Worm (Caenorhabditis elegans) whole organism, L1 larva: ENCODE data around the gene oac-7.

Experiments used
- C34B4.2 ChIP-seq: sonication (generic microtip); optimal IDR thresholded peaks from 2 replicates; lab custom pipeline; 2017; ENCODE audit warnings: mild to moderate bottlenecking, missing genetic modification characterization, missing compliant biosample characterization
- aha-1 ChIP-seq: fragments of 150-350 bp; optimal IDR thresholded peaks from 2 replicates; lab custom pipeline; 2014; ENCODE audit warnings: missing biosample characterization, missing genetic modification characterization
- ama-1 ChIP-seq: fragments of 150-350 bp; optimal IDR thresholded peaks from 2 replicates; lab custom pipeline; 2014
- blmp-1 ChIP-seq: fragments of 150-350 bp; optimal IDR thresholded peaks from 2 replicates; lab custom pipeline; 2014; ENCODE audit warnings: missing biosample characterization, missing genetic modification characterization
- ceh-8 ChIP-seq: fragments of 200-800 bp; sonication (Bioruptor generic); optimal IDR thresholded peaks from 2 replicates; lab custom pipeline; 2018; ENCODE audit warnings: mild to moderate bottlenecking, missing genetic modification characterization, moderate library complexity, missing compliant biosample characterization
- ceh-82 ChIP-seq, 3 experiments: fragments of 150-350 bp in 1 of 3; sonication (generic microtip) in 2 of 3; optimal IDR thresholded peaks; 2 replicates each; lab custom pipeline; 2014 to 2017; ENCODE audit warnings: missing biosample characterization in 3 of 3, missing genetic modification characterization in 3 of 3
- ces-1 ChIP-seq: fragments of 150-350 bp; optimal IDR thresholded peaks from 2 replicates; lab custom pipeline; 2014; ENCODE audit warnings: missing biosample characterization, missing genetic modification reagents, missing genetic modification characterization
- egl-13 ChIP-seq: sonication (generic microtip); optimal IDR thresholded peaks from 2 replicates; lab custom pipeline; 2016; ENCODE audit warnings: missing genotype, missing genetic modification reagents, missing genetic modification characterization, missing compliant biosample characterization
- elt-2 ChIP-seq: sonication (generic microtip); optimal IDR thresholded peaks from 2 replicates; lab custom pipeline; 2016; ENCODE audit warnings: missing genetic modification characterization, mild to moderate bottlenecking, inconsistent platforms, missing compliant biosample characterization, missing genetic modification reagents
- elt-3 ChIP-seq, 6 experiments: fragments of 150-350 bp in 1 of 6; sonication (generic microtip); optimal IDR thresholded peaks; 2 replicates each; lab custom pipeline; 2017 to 2018; ENCODE audit warnings: missing biosample characterization in 6 of 6, missing genetic modification characterization in 6 of 6, inconsistent platforms in 1 of 6
- fkh-8 ChIP-seq: sonication (generic microtip); optimal IDR thresholded peaks from 2 replicates; lab custom pipeline; 2016; ENCODE audit warnings: mild to moderate bottlenecking, missing genetic modification characterization, missing compliant biosample characterization
- fos-1 ChIP-seq: fragments of 150-350 bp; optimal IDR thresholded peaks from 2 replicates; lab custom pipeline; 2014; ENCODE audit warnings: missing biosample characterization, missing genetic modification characterization
- grh-1 ChIP-seq: fragments of 200-800 bp; sonication (Bioruptor generic); IDR thresholded peaks from 2 replicates; pipeline ENCODE4 v1.3.6; 2022; ENCODE audit warnings: missing genetic modification reagents, missing genetic modification characterization, missing compliant biosample characterization
- hlh-17 ChIP-seq: fragments of 200-800 bp; sonication (Bioruptor generic); optimal IDR thresholded peaks from 2 replicates; lab custom pipeline; 2018; ENCODE audit warnings: missing genetic modification characterization, mild to moderate bottlenecking, missing compliant biosample characterization, moderate library complexity, borderline replicate concordance
- hlh-4 ChIP-seq: sonication (generic microtip); optimal IDR thresholded peaks from 2 replicates; lab custom pipeline; 2016; ENCODE audit warnings: mild to moderate bottlenecking, missing genetic modification characterization, missing compliant biosample characterization
- lin-13 ChIP-seq: fragments of 150-350 bp; optimal IDR thresholded peaks from 2 replicates; lab custom pipeline; 2014; ENCODE audit warnings: missing biosample characterization, missing genetic modification reagents, missing genetic modification characterization
- lin-14 ChIP-seq: fragments of 200-800 bp; sonication (Bioruptor generic); optimal IDR thresholded peaks from 2 replicates; lab custom pipeline; 2018; ENCODE audit warnings: mild to moderate bottlenecking, missing genetic modification characterization, moderate library complexity, missing compliant biosample characterization
- lsy-2 ChIP-seq, 2 experiments: fragments of 150-350 bp; optimal IDR thresholded peaks; 2 replicates each; lab custom pipeline; 2014; ENCODE audit warnings: missing biosample characterization in 2 of 2, missing genetic modification characterization in 2 of 2
- mdl-1 ChIP-seq, 2 experiments: fragments of 150-350 bp; optimal IDR thresholded peaks; 2 replicates each; lab custom pipeline; 2014 to 2017; ENCODE audit warnings: missing biosample characterization in 2 of 2, missing genetic modification characterization in 2 of 2, inconsistent platforms in 1 of 2
- mep-1 ChIP-seq: fragments of 150-350 bp; optimal IDR thresholded peaks from 2 replicates; lab custom pipeline; 2014; ENCODE audit warnings: missing biosample characterization, missing genetic modification characterization
- nhr-11 ChIP-seq: fragments of 150-350 bp; optimal IDR thresholded peaks from 2 replicates; lab custom pipeline; 2014; ENCODE audit warnings: missing biosample characterization, missing genetic modification characterization
- nhr-19 ChIP-seq: fragments of 200-800 bp; sonication (Bioruptor generic); conservative IDR thresholded peaks from 2 replicates; pipeline ENCODE4 v1.3.6; 2022; ENCODE audit warnings: missing genetic modification characterization, missing compliant biosample characterization
- nhr-20 ChIP-seq: sonication (generic microtip); optimal IDR thresholded peaks from 2 replicates; lab custom pipeline; 2016; ENCODE audit warnings: mild to moderate bottlenecking, missing genetic modification characterization, missing compliant biosample characterization
- nhr-28 ChIP-seq: fragments of 150-350 bp; optimal IDR thresholded peaks from 2 replicates; lab custom pipeline; 2014; ENCODE audit warnings: missing biosample characterization, missing genetic modification characterization
- nhr-47 ChIP-seq: sonication (generic microtip); optimal IDR thresholded peaks from 2 replicates; lab custom pipeline; 2016; ENCODE audit warnings: mild to moderate bottlenecking, missing genetic modification characterization, moderate library complexity, missing compliant biosample characterization
- nhr-71 ChIP-seq: sonication (generic microtip); optimal IDR thresholded peaks from 2 replicates; lab custom pipeline; 2016; ENCODE audit warnings: mild to moderate bottlenecking, missing genetic modification characterization, moderate library complexity, missing compliant biosample characterization
- nhr-84 ChIP-seq: sonication (generic microtip); optimal IDR thresholded peaks from 2 replicates; lab custom pipeline; 2017; ENCODE audit warnings: missing biosample characterization, missing genetic modification characterization
- nhr-85 ChIP-seq: sonication (generic microtip); peaks from one replicate; lab custom pipeline; 2016; ENCODE audit warnings: missing genetic modification characterization, inconsistent platforms, missing compliant biosample characterization
- nhr-90 ChIP-seq: sonication (generic microtip); optimal IDR thresholded peaks from 2 replicates; lab custom pipeline; 2016; ENCODE audit warnings: mild to moderate bottlenecking, missing genetic modification characterization, missing compliant biosample characterization; ENCODE audit not compliant: poor library complexity
- pag-3 ChIP-seq: sonication (generic microtip); optimal IDR thresholded peaks from 2 replicates; lab custom pipeline; 2017; ENCODE audit warnings: missing genetic modification characterization, mild to moderate bottlenecking, missing compliant biosample characterization, antibody characterized with exemption, borderline replicate concordance; ENCODE audit not compliant: insufficient read depth
- pax-3 ChIP-seq: fragments of 200-800 bp; sonication (Bioruptor generic); optimal IDR thresholded peaks from 2 replicates; lab custom pipeline; 2018; ENCODE audit warnings: mild to moderate bottlenecking, missing genetic modification characterization, moderate library complexity, missing compliant biosample characterization
- pqm-1 ChIP-seq: sonication (generic microtip); optimal IDR thresholded peaks from 3 replicates; lab custom pipeline; 2017; ENCODE audit warnings: missing biosample characterization, missing genetic modification characterization
- rnt-1 ChIP-seq: sonication (generic microtip); optimal IDR thresholded peaks from 2 replicates; lab custom pipeline; 2016; ENCODE audit warnings: mild to moderate bottlenecking, missing genetic modification characterization, moderate library complexity, missing compliant biosample characterization
- skn-1 ChIP-seq: fragments of 150-350 bp; optimal IDR thresholded peaks from 2 replicates; lab custom pipeline; 2014; ENCODE audit warnings: missing biosample characterization, missing genetic modification characterization
- snpc-4 ChIP-seq: fragments of 150-350 bp; optimal IDR thresholded peaks from 2 replicates; lab custom pipeline; 2014; ENCODE audit warnings: missing biosample characterization, missing genetic modification characterization
- snu-23 ChIP-seq: sonication (generic microtip); optimal IDR thresholded peaks from 2 replicates; lab custom pipeline; 2016; ENCODE audit warnings: missing genetic modification characterization, missing compliant biosample characterization
- sox-4 ChIP-seq: sonication (generic microtip); optimal IDR thresholded peaks from 2 replicates; lab custom pipeline; 2016; ENCODE audit warnings: missing genetic modification characterization, missing compliant biosample characterization
- sptf-1 ChIP-seq: fragments of 150-350 bp; optimal IDR thresholded peaks from 2 replicates; lab custom pipeline; 2014; ENCODE audit warnings: missing biosample characterization, missing genetic modification characterization
- sup-37 ChIP-seq: fragments of 200-800 bp; sonication (Bioruptor generic); optimal IDR thresholded peaks from 2 replicates; lab custom pipeline; 2018; ENCODE audit warnings: mild to moderate bottlenecking, missing genetic modification characterization, missing compliant biosample characterization
- swsn-7 ChIP-seq: sonication (generic microtip); optimal IDR thresholded peaks from 2 replicates; lab custom pipeline; 2016; ENCODE audit warnings: missing genetic modification characterization, missing compliant biosample characterization
- tbx-2 ChIP-seq: sonication (generic microtip); optimal IDR thresholded peaks from 2 replicates; lab custom pipeline; 2016; ENCODE audit warnings: missing genetic modification characterization, missing compliant biosample characterization
- unc-86 ChIP-seq: sonication (generic microtip); optimal IDR thresholded peaks from 2 replicates; lab custom pipeline; 2016; ENCODE audit warnings: missing genetic modification characterization, missing compliant biosample characterization
- unc-98 ChIP-seq: fragments of 200-800 bp; sonication (Bioruptor generic); IDR thresholded peaks from 2 replicates; pipeline ENCODE4 v1.3.6; 2022; ENCODE audit warnings: missing genetic modification characterization, missing compliant biosample characterization
- xbp-1 ChIP-seq: sonication (generic microtip); optimal IDR thresholded peaks from 2 replicates; lab custom pipeline; 2016; ENCODE audit warnings: missing genetic modification characterization, missing compliant biosample characterization
- ztf-4 ChIP-seq: fragments of 150-350 bp; optimal IDR thresholded peaks from 2 replicates; lab custom pipeline; 2014; ENCODE audit warnings: missing biosample characterization, missing genetic modification characterization

The oac-7 gene

DNA sequence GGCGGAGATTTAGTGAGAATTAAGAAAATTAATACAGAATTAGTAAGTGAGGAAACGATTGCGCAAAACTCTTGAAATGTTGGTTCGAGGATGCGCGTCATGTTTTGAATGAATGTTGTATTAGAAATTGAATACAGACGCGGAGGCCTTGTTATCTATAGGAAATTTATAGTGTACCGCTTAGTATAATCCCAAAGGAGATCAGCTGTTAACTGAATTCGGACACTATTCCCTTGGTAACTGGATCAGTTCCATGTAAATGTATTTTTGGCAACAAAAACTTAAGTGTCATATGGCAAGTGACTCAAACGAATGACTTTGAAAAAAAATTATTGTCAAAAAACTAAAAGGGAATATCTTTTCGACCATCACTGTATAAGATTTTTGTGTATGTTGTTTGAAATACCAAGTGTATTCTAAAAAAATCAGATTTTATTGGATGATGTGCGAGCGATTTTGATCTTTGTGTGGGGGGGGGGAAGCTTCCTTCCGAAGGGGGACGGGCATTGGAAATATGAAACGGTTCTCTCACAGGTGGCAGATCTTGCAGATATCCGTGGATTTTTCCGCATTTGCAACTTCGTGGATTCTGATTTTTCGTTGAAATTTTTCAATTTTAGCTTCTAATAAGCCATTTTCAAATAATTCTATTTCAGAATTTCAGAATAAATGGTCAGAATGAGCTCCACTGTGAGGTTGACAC is 37.0 kb downstream of the oac-7 start, which contains the start of the genes W08G11.5 and W08G11.1:
W08G11.5 (minus strand) TSS at position 101 of the 703 bp plus-strand sequence.
W08G11.1 (plus strand) TSS at position 653 of the 703 bp plus-strand sequence.
- TF ChIP-seq nhr-19 (GFP tag; lab: Robert Waterston, UW) (no peak), ztf-4 (tag; lab: Kevin White, UChicago) (no peak), C34B4.2 (tag; lab: Kevin White, UChicago) (no peak), pqm-1 (tag; lab: Kevin White, UChicago) (no peak), aha-1 (tag; lab: Kevin White, UChicago) (no peak), snu-23 (GFP tag; lab: Kevin White, UChicago) (no peak), swsn-7 (no peak), unc-86 (tag; lab: Kevin White, UChicago) (no peak), pag-3 (tag; lab: Kevin White, UChicago) (no peak), fos-1 (tag; lab: Kevin White, UChicago) (no peak), lin-13 (GFP tag; lab: Kevin White, UChicago) (no peak), sup-37 (GFP tag; lab: Kevin White, UChicago) (no peak), nhr-90 (no peak), hlh-17 (GFP tag; lab: Kevin White, UChicago) (no peak), skn-1 (tag; lab: Kevin White, UChicago) (no peak), mdl-1 (tag; optimal IDR thresholded peaks at IDR 0.05; lab: Kevin White, UChicago) (no peak), elt-3 (tag; optimal IDR thresholded peaks at IDR 0.05; lab: Kevin White, UChicago) (no peak), egl-13 (tag; lab: Kevin White, UChicago) (no peak)

DNA sequence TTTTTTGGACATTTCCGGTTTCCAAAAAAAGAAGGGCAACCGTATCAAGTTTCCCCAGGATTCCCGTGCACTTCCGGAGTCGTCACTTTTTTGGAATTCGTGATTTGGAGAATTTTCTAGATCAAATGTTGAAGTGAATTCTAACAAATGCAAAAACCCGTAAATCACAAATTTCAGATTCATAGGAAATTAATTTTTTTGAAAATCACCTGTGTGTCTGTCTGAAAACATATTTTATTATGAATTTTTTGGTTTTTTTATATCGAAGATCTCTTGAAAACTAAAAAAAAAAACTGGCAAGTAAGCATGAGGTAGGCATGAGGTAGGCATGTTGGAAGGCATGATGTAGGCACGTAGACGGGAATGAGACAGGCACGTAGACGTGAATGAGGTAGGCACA is 40.5 kb downstream of the oac-7 start:
- TF ChIP-seq fos-1 (tag; lab: Kevin White, UChicago), result no peak
- peak; percentile 69 for TF ChIP-seq hlh-4 (tag; lab: Kevin White, UChicago)

DNA sequence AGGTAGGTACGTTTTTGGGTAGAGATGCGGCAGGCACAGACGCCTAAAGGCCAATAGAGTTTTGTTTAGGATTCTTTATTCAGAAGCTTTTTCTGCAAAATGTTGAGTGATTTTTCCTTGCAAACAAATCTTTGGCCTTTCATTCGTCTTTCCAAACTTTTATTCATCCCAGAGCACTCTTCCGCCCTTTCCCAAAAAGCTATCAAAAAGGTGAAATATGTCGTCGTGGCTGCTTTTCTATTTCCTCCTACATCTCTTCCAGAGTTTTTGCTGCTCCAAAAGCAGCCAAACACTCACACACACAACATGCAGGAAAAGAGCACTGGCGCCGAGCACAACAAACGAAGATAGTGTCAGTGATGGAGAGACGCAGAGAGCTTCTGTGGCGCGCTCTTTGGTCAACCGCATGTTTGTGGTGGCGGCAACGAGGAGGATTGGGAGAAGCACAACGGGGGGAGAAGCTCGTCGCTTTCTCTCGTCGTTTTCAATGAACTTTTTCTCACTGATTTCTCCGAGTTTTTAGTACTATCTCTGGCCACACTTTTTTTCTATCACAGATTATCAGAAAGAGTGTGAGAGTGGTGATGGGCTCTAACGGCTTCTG is 41.3 kb downstream of the oac-7 start:
- TF ChIP-seq snpc-4, result peak; percentile 28
- no peak for TF ChIP-seq nhr-84 (tag; lab: Kevin White, UChicago)
- TF ChIP-seq nhr-20 (tag; lab: Kevin White, UChicago), result peak; percentile 57
- peak; percentile 11 for TF ChIP-seq xbp-1
- peak; percentile 39 for TF ChIP-seq unc-86 (tag; lab: Kevin White, UChicago)
- no peak for TF ChIP-seq ama-1 (lab: Kevin White, UChicago)
- no peak for TF ChIP-seq unc-98
- peak; percentile 87 for TF ChIP-seq fkh-8 (tag; lab: Kevin White, UChicago)
- TF ChIP-seq tbx-2 (tag; lab: Kevin White, UChicago), result peak; percentile 40
- TF ChIP-seq ceh-8 (GFP tag; lab: Kevin White, UChicago), result no peak
- peak; percentile 60 for TF ChIP-seq swsn-7
- peak; percentile 48 for TF ChIP-seq snu-23 (GFP tag; lab: Kevin White, UChicago)
- TF ChIP-seq sox-4 (tag; lab: Kevin White, UChicago), result no peak
- no peak for TF ChIP-seq grh-1 (GFP tag; lab: Robert Waterston, UW)
- TF ChIP-seq nhr-90, result no peak
- TF ChIP-seq fos-1 (tag; lab: Kevin White, UChicago), result no peak
- TF ChIP-seq rnt-1 (tag; lab: Kevin White, UChicago), result peak; percentile 87
- no peak for TF ChIP-seq blmp-1 (tag; lab: Kevin White, UChicago)
- TF ChIP-seq mep-1 (tag; lab: Kevin White, UChicago), result peak; percentile 23
- TF ChIP-seq elt-3 (tag; optimal IDR thresholded peaks at IDR 0.05; lab: Kevin White, UChicago), result no peak
- TF ChIP-seq nhr-71, result peak; percentile 69
- no peak for TF ChIP-seq pqm-1 (tag; lab: Kevin White, UChicago)
- peak in 2 of 3 experiments; percentile 7 to 72 for TF ChIP-seq ceh-82 (tag; optimal IDR thresholded peaks at IDR 0.05; lab: Kevin White, UChicago)
- TF ChIP-seq pax-3 (tag; lab: Kevin White, UChicago), result peak; percentile 22
- TF ChIP-seq nhr-19 (GFP tag; lab: Robert Waterston, UW), result peak; percentile 64
- peak; percentile 89 for TF ChIP-seq lin-14 (GFP tag; lab: Kevin White, UChicago)
- peak; percentile 39 for TF ChIP-seq elt-2 (tag; lab: Kevin White, UChicago)
- TF ChIP-seq nhr-85 (tag; lab: Kevin White, UChicago), result peak; percentile 40
- peak in 1 of 2 experiments; percentile 55 for TF ChIP-seq lsy-2 (tag; optimal IDR thresholded peaks at IDR 0.05; lab: Kevin White, UChicago)
- TF ChIP-seq nhr-28 (tag; lab: Kevin White, UChicago), result no peak
- TF ChIP-seq nhr-47, result peak; percentile 67
- TF ChIP-seq ces-1, result no peak
- no peak for TF ChIP-seq ztf-4 (tag; lab: Kevin White, UChicago)
- TF ChIP-seq nhr-11 (tag; lab: Kevin White, UChicago), result no peak
- TF ChIP-seq sptf-1 (tag; lab: Kevin White, UChicago), result no peak
